Fruit fly (Drosophila melanogaster) Kc167 (cell line): ENCODE data around the gene Fer1HCH.

ENCODE experiments used
- Myc ChIP-seq: fragments of >200 bp; optimal IDR thresholded peaks from 2 replicates; lab custom pipeline; 2017; ENCODE audit warnings: missing external identifiers
- insv ChIP-seq: fragments of >200 bp; optimal IDR thresholded peaks from 3 replicates; lab custom pipeline; 2018; ENCODE audit warnings: missing external identifiers
- ttk ChIP-seq: sonication (Bioruptor generic); optimal IDR thresholded peaks from 2 replicates; lab custom pipeline; 2017; ENCODE audit warnings: missing external identifiers

DNA sequence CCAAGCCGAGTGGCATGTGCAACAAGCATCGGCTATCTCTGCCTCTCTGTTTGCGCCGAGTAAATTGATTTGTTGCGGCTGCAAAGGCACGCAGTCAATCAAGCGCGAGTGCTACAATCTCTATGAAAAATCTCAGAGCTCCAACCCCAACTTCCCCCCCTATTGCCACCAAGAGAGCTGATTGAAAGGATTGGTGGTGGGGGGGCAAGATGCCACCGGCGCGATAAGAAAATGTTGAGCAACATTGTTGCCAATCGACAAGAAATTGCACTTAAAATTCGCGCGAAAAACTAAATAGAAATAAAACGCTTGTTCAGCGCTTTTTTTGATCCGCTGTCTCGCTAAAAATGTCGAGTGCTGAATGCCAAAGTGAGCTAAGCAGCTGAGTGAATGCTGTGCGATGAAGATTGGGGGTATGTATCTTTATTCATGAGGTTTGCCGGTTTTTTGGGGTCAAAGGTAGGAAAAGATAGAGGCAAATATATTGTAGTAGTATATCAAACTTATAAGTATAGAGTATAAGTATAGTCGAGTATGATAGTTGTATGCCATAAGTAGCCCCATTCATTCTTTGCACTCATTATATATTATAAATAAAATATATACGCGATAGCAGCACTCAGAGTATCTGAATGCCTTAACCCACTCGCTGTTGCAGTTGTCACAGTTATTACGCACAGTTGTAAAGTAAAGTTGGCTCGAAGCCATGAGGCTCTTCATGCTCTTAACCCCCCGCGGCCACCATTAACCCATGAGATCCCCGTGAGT, 44.3 kb downstream of the Fer1HCH start:
- TF ChIP-seq ttk (no peak), Myc (no peak), insv (lab: Kevin White, UChicago) (no peak)
